Worm (Caenorhabditis elegans): ENCODE results near the gene hphd-1.

ce11 chrII:12981980-12982575, 14.3 kb downstream of the hphd-1 start:
- TF ChIP-seq B0310.2 (tag; optimal IDR thresholded peaks at IDR 0.05) (no peak), tbx-11 (GFP tag; IDR thresholded peaks at IDR 0.05) (no peak), ama-1 (optimal IDR thresholded peaks at IDR 0.05) (no peak), ceh-13 (GFP tag; optimal IDR thresholded peaks at IDR 0.05) (no peak), flt-1 (GFP tag; IDR thresholded peaks at IDR 0.05) (no peak), hmg-4 (GFP tag; optimal IDR thresholded peaks at IDR 0.05) (no peak), ceh-36 (tag; optimal IDR thresholded peaks at IDR 0.05) (no peak), sea-1 (GFP tag; conservative IDR thresholded peaks at IDR 0.05) (no peak), hmbx-1 (tag; optimal IDR thresholded peaks at IDR 0.05) (no peak)
